Fruit fly (Drosophila melanogaster) whole organism, embryonic: ENCODE data around the gene Cyp313b1.

ENCODE experiments used
- Ada2b ChIP-seq: fragments of 200-800 bp; sonication (Bioruptor generic); IDR thresholded peaks from 2 replicates; pipeline ENCODE4 v1.3.6; 2022; ENCODE audit warnings: missing biosample characterization, missing genetic modification characterization
- Atf6 ChIP-seq: fragments of 200-800 bp; sonication (Bioruptor generic); IDR thresholded peaks from 2 replicates; pipeline ENCODE4 v1.3.6; 2022; ENCODE audit warnings: missing biosample characterization, missing genetic modification characterization
- CG10654 ChIP-seq: fragments of 200-800 bp; sonication (Bioruptor generic); optimal IDR thresholded peaks from 2 replicates; lab custom pipeline; 2016; ENCODE audit warnings: missing biosample characterization, missing genetic modification characterization
- CG11093 ChIP-seq: fragments of 200-800 bp; sonication (Bioruptor generic); IDR thresholded peaks from 3 replicates; pipeline ENCODE4 v1.3.6; 2022; ENCODE audit warnings: missing biosample characterization, missing genetic modification characterization
- CG12659 ChIP-seq: fragments of 200-800 bp; sonication (Bioruptor generic); optimal IDR thresholded peaks from 3 replicates; lab custom pipeline; 2017; ENCODE audit warnings: mild to moderate bottlenecking, missing biosample characterization, missing genetic modification reagents, missing genetic modification characterization
- CG13123 ChIP-seq: fragments of 200-800 bp; sonication (Bioruptor generic); optimal IDR thresholded peaks from 2 replicates; lab custom pipeline; 2016; ENCODE audit warnings: missing biosample characterization, missing genetic modification characterization
- CG13296 ChIP-seq: fragments of 200-800 bp; sonication (Bioruptor generic); optimal IDR thresholded peaks from 3 replicates; lab custom pipeline; 2018; ENCODE audit warnings: missing biosample characterization, mild to moderate bottlenecking, missing genetic modification characterization
- CG13424 ChIP-seq: fragments of 200-800 bp; sonication (Bioruptor generic); optimal IDR thresholded peaks from 2 replicates; lab custom pipeline; 2019; ENCODE audit warnings: missing biosample characterization, mild to moderate bottlenecking, missing genetic modification characterization, moderate library complexity
- CG14050 ChIP-seq: fragments of 200-800 bp; sonication (Bioruptor generic); IDR thresholded peaks from 3 replicates; pipeline ENCODE4 v1.3.6; 2022; ENCODE audit warnings: missing biosample characterization, missing genetic modification characterization
- CG1529 ChIP-seq: fragments of 200-800 bp; sonication (Bioruptor generic); optimal IDR thresholded peaks from 3 replicates; lab custom pipeline; 2018; ENCODE audit warnings: missing biosample characterization, missing genetic modification characterization
- CG15601 ChIP-seq: fragments of 200-800 bp; sonication (Bioruptor generic); optimal IDR thresholded peaks from 3 replicates; lab custom pipeline; 2019; ENCODE audit warnings: missing biosample characterization, mild to moderate bottlenecking, missing genetic modification characterization, moderate library complexity
- CG16863 ChIP-seq: fragments of 200-800 bp; sonication (Bioruptor generic); optimal IDR thresholded peaks from 3 replicates; lab custom pipeline; 2016; ENCODE audit warnings: missing biosample characterization, missing genetic modification characterization
- CG17359 ChIP-seq: fragments of 200-800 bp; sonication (Bioruptor generic); optimal IDR thresholded peaks from 3 replicates; lab custom pipeline; 2018; ENCODE audit warnings: missing biosample characterization, mild to moderate bottlenecking, missing genetic modification characterization, moderate library complexity
- CG2199 ChIP-seq: fragments of 200-800 bp; sonication (Bioruptor generic); IDR thresholded peaks from 3 replicates; pipeline ENCODE4 v1.3.6; 2022; ENCODE audit warnings: missing biosample characterization, missing genetic modification characterization
- CG30020 ChIP-seq: fragments of 200-800 bp; optimal IDR thresholded peaks from 2 replicates; lab custom pipeline; 2019; ENCODE audit warnings: missing biosample characterization, mild to moderate bottlenecking, missing genetic modification characterization, moderate library complexity
- CG3838 ChIP-seq: fragments of 200-800 bp; sonication (Bioruptor generic); optimal IDR thresholded peaks from 3 replicates; lab custom pipeline; 2016; ENCODE audit warnings: missing biosample characterization, missing genetic modification characterization
- CG4730 ChIP-seq: fragments of 200-800 bp; sonication (Bioruptor generic); IDR thresholded peaks from 2 replicates; pipeline ENCODE4 v1.3.6; 2022; ENCODE audit warnings: missing biosample characterization, missing genetic modification characterization
- CG4854 ChIP-seq: fragments of 200-800 bp; sonication (Bioruptor generic); optimal IDR thresholded peaks from 2 replicates; lab custom pipeline; 2016; ENCODE audit warnings: missing biosample characterization, missing genetic modification characterization, inconsistent platforms
- CG6254 ChIP-seq: fragments of 200-800 bp; sonication (Bioruptor generic); optimal IDR thresholded peaks from 3 replicates; lab custom pipeline; 2017; ENCODE audit warnings: mild to moderate bottlenecking, missing biosample characterization, missing genetic modification reagents, missing genetic modification characterization
- CG7556 ChIP-seq: fragments of 200-800 bp; sonication (Bioruptor generic); optimal IDR thresholded peaks from 2 replicates; lab custom pipeline; 2017; ENCODE audit warnings: missing biosample characterization, mild to moderate bottlenecking, missing genetic modification characterization
- CG7786 ChIP-seq: fragments of 200-800 bp; sonication (Bioruptor generic); optimal IDR thresholded peaks from 2 replicates; lab custom pipeline; 2016; ENCODE audit warnings: missing biosample characterization, missing genetic modification characterization
- CG8089 ChIP-seq: fragments of 200-800 bp; sonication (Bioruptor generic); optimal IDR thresholded peaks from 3 replicates; lab custom pipeline; 2016; ENCODE audit warnings: missing biosample characterization, missing genetic modification characterization
- CG8478 ChIP-seq: fragments of >200 bp; optimal IDR thresholded peaks from 2 replicates; lab custom pipeline; 2018
- Camta ChIP-seq: fragments of 200-800 bp; sonication (Bioruptor generic); optimal IDR thresholded peaks from 2 replicates; lab custom pipeline; 2016; ENCODE audit warnings: missing biosample characterization, missing genetic modification characterization
- D19B ChIP-seq: fragments of 200-800 bp; sonication (Bioruptor generic); optimal IDR thresholded peaks from 2 replicates; lab custom pipeline; 2017; ENCODE audit warnings: missing biosample characterization, mild to moderate bottlenecking, missing genetic modification characterization
- Fer3 ChIP-seq: fragments of 200-800 bp; sonication (Bioruptor generic); optimal IDR thresholded peaks from 2 replicates; lab custom pipeline; 2018; ENCODE audit warnings: missing biosample characterization, mild to moderate bottlenecking, missing genetic modification characterization, moderate library complexity
- HHEX ChIP-seq: fragments of 200-800 bp; sonication (Bioruptor generic); optimal IDR thresholded peaks from 3 replicates; lab custom pipeline; 2017; ENCODE audit warnings: missing biosample characterization, mild to moderate bottlenecking, missing genetic modification characterization, missing genetic modification reagents
- HLHmδ ChIP-seq: fragments of 200-800 bp; sonication (Bioruptor generic); optimal IDR thresholded peaks from 2 replicates; lab custom pipeline; 2018; ENCODE audit warnings: missing biosample characterization, mild to moderate bottlenecking, missing genetic modification characterization, moderate library complexity
- MESR4 ChIP-seq: fragments of 200-800 bp; sonication (Bioruptor generic); optimal IDR thresholded peaks from 2 replicates; lab custom pipeline; 2018; ENCODE audit warnings: missing biosample characterization, mild to moderate bottlenecking, missing genetic modification characterization, moderate library complexity
- NfI ChIP-seq: fragments of 200-800 bp; sonication (Bioruptor generic); optimal IDR thresholded peaks from 3 replicates; lab custom pipeline; 2018; ENCODE audit warnings: missing biosample characterization, mild to moderate bottlenecking, missing genetic modification characterization, moderate library complexity
- Oaz ChIP-seq: fragments of 200-800 bp; sonication (Bioruptor generic); IDR thresholded peaks from 2 replicates; pipeline ENCODE4 v1.3.6; 2022; ENCODE audit warnings: missing biosample characterization, missing genetic modification characterization
- Usf ChIP-seq: fragments of 200-800 bp; sonication (Bioruptor generic); optimal IDR thresholded peaks from 2 replicates; lab custom pipeline; 2017; ENCODE audit warnings: missing genotype, missing biosample characterization, missing genetic modification characterization
- chn ChIP-seq: fragments of 200-800 bp; sonication (Bioruptor generic); optimal IDR thresholded peaks from 2 replicates; lab custom pipeline; 2016; ENCODE audit warnings: missing biosample characterization, missing genetic modification characterization
- crol ChIP-seq: fragments of 200-800 bp; sonication (Bioruptor generic); IDR thresholded peaks from 2 replicates; pipeline ENCODE4 v1.3.6; 2022; ENCODE audit warnings: missing biosample characterization, missing genetic modification characterization
- crp ChIP-seq, 2 experiments: fragments of 200-800 bp; sonication (Bioruptor generic); optimal IDR thresholded peaks; 2 replicates in 1 of 2; 3 replicates in 1 of 2; lab custom pipeline; 2017; ENCODE audit warnings: missing biosample characterization in 2 of 2, missing genetic modification characterization in 2 of 2, mild to moderate bottlenecking in 1 of 2, moderate library complexity in 1 of 2
- fru ChIP-seq: fragments of >200 bp; optimal IDR thresholded peaks from 2 replicates; lab custom pipeline; 2017
- gcm ChIP-seq: fragments of 200-800 bp; sonication (Bioruptor generic); optimal IDR thresholded peaks from 2 replicates; lab custom pipeline; 2019; ENCODE audit warnings: missing biosample characterization, mild to moderate bottlenecking, missing genetic modification characterization, moderate library complexity
- grau ChIP-seq: fragments of 200-800 bp; optimal IDR thresholded peaks from 3 replicates; lab custom pipeline; 2019; ENCODE audit warnings: missing biosample characterization, mild to moderate bottlenecking, missing genetic modification characterization, moderate library complexity
- gro ChIP-seq: fragments of 200-800 bp; sonication (Bioruptor generic); optimal IDR thresholded peaks from 2 replicates; lab custom pipeline; 2016; ENCODE audit warnings: missing biosample characterization, missing genetic modification characterization
- hbn ChIP-seq: fragments of 200-800 bp; sonication (Bioruptor generic); IDR thresholded peaks from 2 replicates; pipeline ENCODE4 v1.3.6; 2022; ENCODE audit warnings: missing biosample characterization, missing genetic modification characterization; ENCODE audit not compliant: partially characterized antibody
- kni ChIP-seq: fragments of 200-800 bp; sonication (Bioruptor generic); optimal IDR thresholded peaks from 3 replicates; lab custom pipeline; 2017; ENCODE audit warnings: mild to moderate bottlenecking, missing biosample characterization, missing genetic modification reagents, missing genetic modification characterization
- lbe ChIP-seq: fragments of 200-800 bp; sonication (Bioruptor generic); optimal IDR thresholded peaks from 2 replicates; lab custom pipeline; 2016; ENCODE audit warnings: missing biosample characterization, mild to moderate bottlenecking, missing genetic modification characterization
- lov ChIP-seq, 2 experiments: fragments of 200-800 bp in 1 of 2; fragments of >200 bp in 1 of 2; sonication (Bioruptor generic) in 1 of 2; IDR thresholded peaks in 1 of 2; optimal IDR thresholded peaks in 1 of 2; 2 replicates in 1 of 2; 3 replicates in 1 of 2; pipeline versions ENCODE4 v1.3.6 to Lab custom; 2017 to 2022; ENCODE audit warnings: missing biosample characterization in 1 of 2, missing genetic modification characterization in 1 of 2
- mirr ChIP-seq: fragments of 200-800 bp; sonication (Bioruptor generic); optimal IDR thresholded peaks from 3 replicates; lab custom pipeline; 2018; ENCODE audit warnings: missing biosample characterization, mild to moderate bottlenecking, missing genetic modification characterization
- nerfin-1 ChIP-seq: fragments of 200-800 bp; sonication (Bioruptor generic); optimal IDR thresholded peaks from 3 replicates; lab custom pipeline; 2019; ENCODE audit warnings: missing biosample characterization, mild to moderate bottlenecking, missing genetic modification characterization, moderate library complexity
- pan ChIP-seq, 4 experiments: fragments of >200 bp in 3 of 4; fragments of 200-800 bp in 1 of 4; sonication (Bioruptor generic) in 1 of 4; optimal IDR thresholded peaks in 3 of 4; IDR thresholded peaks in 1 of 4; 2 replicates each; pipeline versions ENCODE4 v1.3.6 to Lab custom; 2017 to 2022; ENCODE audit warnings: missing biosample characterization in 2 of 4, missing genetic modification characterization in 2 of 4, mixed read lengths in 1 of 4
- slou ChIP-seq: fragments of 200-800 bp; sonication (Bioruptor generic); optimal IDR thresholded peaks from 3 replicates; lab custom pipeline; 2016; ENCODE audit warnings: missing biosample characterization, missing genetic modification characterization
- sug ChIP-seq: fragments of 200-800 bp; optimal IDR thresholded peaks from 2 replicates; lab custom pipeline; 2019; ENCODE audit warnings: missing biosample characterization, mild to moderate bottlenecking, missing genetic modification characterization, moderate library complexity

The Cyp313b1 gene

dm6 chr3R:8669029-8669707 is 23.7 kb upstream of the Cyp313b1 start (continued):
- TF ChIP-seq CG2199 (GFP tag; lab: Robert Waterston, UW) (peak; percentile 96), CG4854 (peak; percentile 96), CG4730 (GFP tag; lab: Robert Waterston, UW) (peak; percentile 89), nerfin-1 (tag; lab: Kevin White, UChicago) (peak; percentile 96), gro (GFP tag; lab: Kevin White, UChicago) (peak; percentile 98), crp (GFP tag; optimal IDR thresholded peaks at IDR 0.05; lab: Kevin White, UChicago) (peak; percentile 32 to 77), CG13296 (GFP tag; lab: Kevin White, UChicago) (peak; percentile 98), MESR4 (GFP tag; lab: Kevin White, UChicago) (peak; percentile 81), HLHmδ (GFP tag; lab: Kevin White, UChicago) (peak; percentile 60), CG13123 (peak; percentile 96), CG7556 (GFP tag; lab: Kevin White, UChicago) (peak; percentile 98), Atf6 (peak; percentile 97), CG17359 (tag; lab: Kevin White, UChicago) (peak; percentile 98), hbn (peak; percentile 65; the same call in 1 of the 2 replicates), sug (peak; percentile 93), HHEX (GFP tag; lab: Kevin White, UChicago) (peak; percentile 99), slou (peak; percentile 93), CG12659 (peak; percentile 99), CG16863 (GFP tag; lab: Kevin White, UChicago) (peak; percentile 98), CG8478 (lab: Kevin White, UChicago) (no peak), CG30020 (tag; lab: Kevin White, UChicago) (peak; percentile 81), CG3838 (peak; percentile 93), Oaz (GFP tag; lab: Robert Waterston, UW) (peak; percentile 88), chn (GFP tag; lab: Kevin White, UChicago) (peak; percentile 98), pan (optimal IDR thresholded peaks at IDR 0.05; lab: Kevin White, UChicago) (no peak), pan (GFP tag; optimal IDR thresholded peaks at IDR 0.05 in 1 of 2, IDR thresholded peaks at IDR 0.05 in 1 of 2) (peak in 1 of 2 experiments; percentile 97), CG13424 (tag; lab: Kevin White, UChicago) (peak; percentile 98), Camta (GFP tag; lab: Kevin White, UChicago) (peak; percentile 96), CG15601 (tag; lab: Kevin White, UChicago) (peak; percentile 96), Usf (GFP tag; lab: Kevin White, UChicago) (peak; percentile 96), fru (lab: Kevin White, UChicago) (no peak), gcm (peak; percentile 99), CG8089 (peak; percentile 95), CG10654 (peak; percentile 96), mirr (peak; percentile 94), CG6254 (GFP tag; lab: Kevin White, UChicago) (peak; percentile 97), lov (optimal IDR thresholded peaks at IDR 0.05; lab: Kevin White, UChicago) (no peak), lov (GFP tag; IDR thresholded peaks at IDR 0.05; lab: Robert Waterston, UW) (peak; percentile 94), NfI (GFP tag; lab: Kevin White, UChicago) (peak; percentile 97), Ada2b (GFP tag; lab: Robert Waterston, UW) (peak; percentile 97), CG1529 (peak; percentile 97), grau (peak; percentile 96), CG7786 (GFP tag; lab: Kevin White, UChicago) (peak; percentile 97), D19B (GFP tag; lab: Kevin White, UChicago) (peak; percentile 91), Fer3 (peak; percentile 97), CG11093 (GFP tag; lab: Robert Waterston, UW) (peak; percentile 90), lbe (GFP tag; lab: Kevin White, UChicago) (peak; percentile 97), kni (peak; percentile 87), crol (GFP tag; lab: Robert Waterston, UW) (peak; percentile 79), CG14050 (peak; percentile 97)
